Worm (Caenorhabditis elegans): ENCODE data around the gene Y69E1A.5.

Y69E1A.5 gene

ce11 chrIV:10935853-10936491 lies 21.5 kb downstream of the Y69E1A.5 start, which contains the start of gene lgg-2 (continued):
- TF ChIP-seq nhr-85 (tag) (peak; percentile 99), egl-27 (tag; optimal IDR thresholded peaks at IDR 0.05) (peak; percentile 52 to 76), ama-1 (optimal IDR thresholded peaks at IDR 0.05) (peak; percentile 94), lin-14 (GFP tag; optimal IDR thresholded peaks at IDR 0.05) (peak; percentile 99), ztf-4 (tag; optimal IDR thresholded peaks at IDR 0.05) (peak; percentile 98), ces-1 (GFP tag; optimal IDR thresholded peaks at IDR 0.05) (no peak), ceh-63 (GFP tag; optimal IDR thresholded peaks at IDR 0.05) (no peak), nhr-11 (tag; optimal IDR thresholded peaks at IDR 0.05) (peak; percentile 96), elt-3 (tag; optimal IDR thresholded peaks at IDR 0.05) (peak in 4 of 6 experiments; percentile 7 to 84 (median 62)), unc-98 (GFP tag; IDR thresholded peaks at IDR 0.05) (peak; percentile 29; the same call in 1 of the 2 replicates), C16A3.4 (tag; optimal IDR thresholded peaks at IDR 0.05) (peak; percentile 85), pax-3 (tag; optimal IDR thresholded peaks at IDR 0.05) (peak; percentile 86), mef-2 (tag; optimal IDR thresholded peaks at IDR 0.05) (peak; percentile 76), pag-3 (tag; optimal IDR thresholded peaks at IDR 0.05; ENCODE audit: borderline replicate concordance, insufficient read depth) (no peak), fkh-10 (GFP tag; optimal IDR thresholded peaks at IDR 0.05) (peak; percentile 26), fos-1 (tag; optimal IDR thresholded peaks at IDR 0.05) (peak; percentile 87), nhr-90 (tag; optimal IDR thresholded peaks at IDR 0.05; ENCODE audit: poor library complexity) (peak; percentile 97), unc-86 (tag; optimal IDR thresholded peaks at IDR 0.05) (peak; percentile 96), ceh-82 (tag; optimal IDR thresholded peaks at IDR 0.05) (peak; percentile 90 to 95 (median 94)), nhr-20 (tag; optimal IDR thresholded peaks at IDR 0.05) (peak; percentile 99), skn-1 (tag; optimal IDR thresholded peaks at IDR 0.05) (peak; percentile 88), efl-1 (optimal IDR thresholded peaks at IDR 0.05) (peak; percentile 89 to 92), efl-1 (GFP tag; optimal IDR thresholded peaks at IDR 0.05 in 1 of 2) (peak; percentile 68 to 97), ceh-8 (GFP tag; optimal IDR thresholded peaks at IDR 0.05) (peak; percentile 93), jun-1 (tag; optimal IDR thresholded peaks at IDR 0.05) (peak; percentile 95), fkh-4 (tag; optimal IDR thresholded peaks at IDR 0.05; ENCODE audit: borderline replicate concordance) (no peak), nhr-28 (tag; optimal IDR thresholded peaks at IDR 0.05) (no peak), unc-130 (tag; optimal IDR thresholded peaks at IDR 0.05) (no peak), mab-9 (GFP tag; IDR thresholded peaks at IDR 0.05) (peak; percentile 84), isw-1 (GFP tag; IDR thresholded peaks at IDR 0.05) (peak; percentile 92), mdl-1 (tag; optimal IDR thresholded peaks at IDR 0.05) (peak; percentile 62 to 98), blmp-1 (tag; optimal IDR thresholded peaks at IDR 0.05) (peak; percentile 97), snpc-4 (tag; optimal IDR thresholded peaks at IDR 0.05) (peak; percentile 79), lin-15B (tag; optimal IDR thresholded peaks at IDR 0.05) (no peak), hlh-17 (GFP tag; optimal IDR thresholded peaks at IDR 0.05; ENCODE audit: borderline replicate concordance) (no peak), nhr-237 (tag; optimal IDR thresholded peaks at IDR 0.05) (peak; percentile 85), swsn-7 (tag; optimal IDR thresholded peaks at IDR 0.05) (peak; percentile 99), nhr-77 (tag; optimal IDR thresholded peaks at IDR 0.05) (peak; percentile 88), tbx-2 (tag; optimal IDR thresholded peaks at IDR 0.05) (peak; percentile 99), ztf-11 (tag; optimal IDR thresholded peaks at IDR 0.05) (peak in 1 of 2 experiments; percentile 85), hpl-2 (GFP tag; optimal IDR thresholded peaks at IDR 0.05) (peak; percentile 39)

DNA sequence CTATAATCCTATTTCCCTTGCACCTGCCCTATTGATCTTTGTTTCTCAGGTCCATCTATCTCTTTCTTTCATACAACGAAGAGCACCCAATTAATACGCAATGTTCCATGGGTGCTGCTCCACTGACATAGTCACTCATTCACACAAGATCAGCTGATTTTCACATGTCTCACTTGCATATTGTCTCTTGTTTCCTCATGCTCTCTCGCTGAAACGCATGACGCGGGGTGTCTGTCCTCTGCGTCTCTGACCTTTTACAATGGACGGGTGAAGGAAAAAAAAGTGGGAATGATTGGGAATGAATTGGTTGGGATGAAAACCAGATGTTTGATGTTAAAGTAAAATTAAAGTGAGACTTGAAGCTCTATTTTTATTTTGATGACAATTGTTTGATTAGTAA lies 22.1 kb downstream of the Y69E1A.5 start:
- TF ChIP-seq elt-2 (tag; optimal IDR thresholded peaks at IDR 0.05) (peak; percentile 50), pag-3 (tag; optimal IDR thresholded peaks at IDR 0.05; ENCODE audit: borderline replicate concordance, insufficient read depth) (no peak), lsy-2 (tag; optimal IDR thresholded peaks at IDR 0.05) (peak; percentile 89 to 90), egl-27 (tag; optimal IDR thresholded peaks at IDR 0.05) (peak in 1 of 2 experiments; percentile 44), lin-35 (GFP tag; optimal IDR thresholded peaks at IDR 0.05) (peak; percentile 79 to 86), lir-3 (tag; optimal IDR thresholded peaks at IDR 0.05; ENCODE audit: poor library complexity) (peak; percentile 85), blmp-1 (tag; optimal IDR thresholded peaks at IDR 0.05) (peak; percentile 77), ceh-82 (tag; optimal IDR thresholded peaks at IDR 0.05) (peak; percentile 47 to 84 (median 66)), dsc-1 (tag; optimal IDR thresholded peaks at IDR 0.05) (peak; percentile 99), lin-13 (GFP tag; optimal IDR thresholded peaks at IDR 0.05) (peak; percentile 91), nhr-237 (tag; optimal IDR thresholded peaks at IDR 0.05) (peak; percentile 57), unc-62 (GFP tag; optimal IDR thresholded peaks at IDR 0.05) (no peak), zip-4 (GFP tag; optimal IDR thresholded peaks at IDR 0.05) (peak; percentile 51), isw-1 (GFP tag; IDR thresholded peaks at IDR 0.05) (peak; percentile 71), dpl-1 (GFP tag; optimal IDR thresholded peaks at IDR 0.05) (peak; percentile 62 to 68 (median 64)), mdl-1 (tag; optimal IDR thresholded peaks at IDR 0.05) (peak in 1 of 2 experiments; percentile 96), nhr-11 (tag; optimal IDR thresholded peaks at IDR 0.05) (peak; percentile 90), nhr-28 (tag; optimal IDR thresholded peaks at IDR 0.05) (no peak), vab-15 (tag; optimal IDR thresholded peaks at IDR 0.05) (peak; percentile 80)
